Worm (Caenorhabditis elegans) whole organism, young adult: ENCODE data around the gene C30G7.5.

ENCODE experiments used
- F49E8.2 ChIP-seq: sonication (generic microtip); optimal IDR thresholded peaks from 3 replicates; lab custom pipeline; 2017; ENCODE audit warnings: missing genetic modification characterization, mild to moderate bottlenecking, missing compliant biosample characterization, antibody characterized with exemption, moderate library complexity; ENCODE audit not compliant: insufficient read depth
- K12H6.12 ChIP-seq: fragments of 200-800 bp; sonication (Bioruptor generic); optimal IDR thresholded peaks from 2 replicates; lab custom pipeline; 2018; ENCODE audit warnings: mild to moderate bottlenecking, missing genetic modification characterization, missing compliant biosample characterization
- Y79H2A.3 ChIP-seq: fragments of 200-800 bp; sonication (Bioruptor generic); conservative IDR thresholded peaks from 2 replicates; pipeline ENCODE4 v1.3.6; 2022; ENCODE audit warnings: missing genetic modification reagents, missing genetic modification characterization, missing compliant biosample characterization
- aptf-2 ChIP-seq: fragments of 200-800 bp; sonication (Bioruptor generic); conservative IDR thresholded peaks from 2 replicates; pipeline ENCODE4 v1.3.6; 2022; ENCODE audit warnings: missing genetic modification reagents, missing genetic modification characterization, missing compliant biosample characterization
- aptf-3 ChIP-seq: fragments of 200-800 bp; sonication (Bioruptor generic); IDR thresholded peaks from 2 replicates; pipeline ENCODE4 v1.3.6; 2022; ENCODE audit warnings: missing genetic modification characterization, missing compliant biosample characterization
- attf-6 ChIP-seq: fragments of 200-800 bp; sonication (Bioruptor generic); IDR thresholded peaks from 2 replicates; pipeline ENCODE4 v1.3.6; 2022; ENCODE audit warnings: missing genetic modification reagents, missing genetic modification characterization, missing compliant biosample characterization
- cebp-1 ChIP-seq, 2 experiments: fragments of 200-800 bp in 1 of 2; sonication (Bioruptor generic) in 1 of 2; sonication (generic microtip) in 1 of 2; IDR thresholded peaks in 1 of 2; optimal IDR thresholded peaks in 1 of 2; 2 replicates each; pipeline versions ENCODE4 v1.3.6 to Lab custom; 2017 to 2022; ENCODE audit warnings: missing compliant biosample characterization in 2 of 2, missing genetic modification characterization in 2 of 2, mild to moderate bottlenecking in 1 of 2, missing genetic modification reagents in 1 of 2, moderate library complexity in 1 of 2
- ceh-58 ChIP-seq: fragments of 200-800 bp; sonication (Bioruptor generic); IDR thresholded peaks from 2 replicates; pipeline ENCODE4 v1.3.6; 2022; ENCODE audit warnings: missing genetic modification characterization, missing compliant biosample characterization
- ceh-79 ChIP-seq: sonication (generic microtip); optimal IDR thresholded peaks from 2 replicates; lab custom pipeline; 2017; ENCODE audit warnings: mild to moderate bottlenecking, missing genetic modification characterization, missing compliant biosample characterization
- ceh-91 ChIP-seq: fragments of 200-800 bp; sonication (Bioruptor generic); IDR thresholded peaks from 2 replicates; pipeline ENCODE4 v1.3.6; 2022; ENCODE audit warnings: missing genetic modification reagents, missing genetic modification characterization, missing compliant biosample characterization
- dox-1 ChIP-seq: fragments of 200-800 bp; sonication (Bioruptor generic); IDR thresholded peaks from 2 replicates; pipeline ENCODE4 v1.3.6; 2022; ENCODE audit warnings: missing genetic modification reagents, missing genetic modification characterization, missing compliant biosample characterization
- egrh-3 ChIP-seq: fragments of 200-800 bp; sonication (Bioruptor generic); IDR thresholded peaks from 2 replicates; pipeline ENCODE4 v1.3.6; 2022; ENCODE audit warnings: missing genetic modification reagents, missing genetic modification characterization, missing compliant biosample characterization
- ekl-4 ChIP-seq: fragments of 200-800 bp; sonication (Bioruptor generic); IDR thresholded peaks from 2 replicates; pipeline ENCODE4 v1.3.6; 2022; ENCODE audit warnings: missing genetic modification reagents, missing genetic modification characterization, missing compliant biosample characterization
- hlh-12 ChIP-seq: sonication (generic microtip); optimal IDR thresholded peaks from 2 replicates; lab custom pipeline; 2016; ENCODE audit warnings: missing genetic modification characterization, missing compliant biosample characterization
- hmg-1.2 ChIP-seq: fragments of 200-800 bp; sonication (Bioruptor generic); IDR thresholded peaks from 2 replicates; pipeline ENCODE4 v1.3.6; 2022; ENCODE audit warnings: missing genetic modification reagents, missing genetic modification characterization, missing compliant biosample characterization
- let-526 ChIP-seq: fragments of 200-800 bp; sonication (Bioruptor generic); IDR thresholded peaks from 2 replicates; pipeline ENCODE4 v1.3.6; 2022; ENCODE audit warnings: missing genetic modification reagents, missing genetic modification characterization, missing compliant biosample characterization
- let-607 ChIP-seq, 2 experiments: fragments of 200-800 bp in 1 of 2; sonication (Bioruptor generic) in 1 of 2; sonication (generic microtip) in 1 of 2; optimal IDR thresholded peaks; 2 replicates each; lab custom pipeline; 2016 to 2018; ENCODE audit warnings: mild to moderate bottlenecking in 2 of 2, missing compliant biosample characterization in 2 of 2, missing genetic modification characterization in 2 of 2, moderate library complexity in 2 of 2, missing genotype in 1 of 2
- lir-1 ChIP-seq: fragments of 200-800 bp; sonication (Bioruptor generic); conservative IDR thresholded peaks from 2 replicates; pipeline ENCODE4 v1.3.6; 2022; ENCODE audit warnings: missing genetic modification reagents, missing genetic modification characterization, missing compliant biosample characterization
- madf-10 ChIP-seq: sonication (generic microtip); optimal IDR thresholded peaks from 2 replicates; lab custom pipeline; 2016; ENCODE audit warnings: mild to moderate bottlenecking, missing genetic modification characterization, missing compliant biosample characterization
- madf-3 ChIP-seq: fragments of 200-800 bp; sonication (Bioruptor generic); IDR thresholded peaks from 2 replicates; pipeline ENCODE4 v1.3.6; 2022; ENCODE audit warnings: missing genetic modification reagents, missing genetic modification characterization, missing compliant biosample characterization
- mcd-1 ChIP-seq: fragments of 200-800 bp; sonication (Bioruptor generic); IDR thresholded peaks from 2 replicates; pipeline ENCODE4 v1.3.6; 2022; ENCODE audit warnings: missing genetic modification reagents, missing genetic modification characterization, missing compliant biosample characterization
- mel-28 ChIP-seq: sonication (generic microtip); optimal IDR thresholded peaks from 2 replicates; lab custom pipeline; 2016; ENCODE audit warnings: borderline replicate concordance, mild to moderate bottlenecking, missing genetic modification characterization, missing compliant biosample characterization
- mes-4 ChIP-seq: sonication (generic microtip); optimal IDR thresholded peaks from 2 replicates; lab custom pipeline; 2016; ENCODE audit warnings: missing genotype, missing genetic modification characterization, missing compliant biosample characterization
- nfya-1 ChIP-seq: sonication (generic microtip); optimal IDR thresholded peaks from 2 replicates; lab custom pipeline; 2017; ENCODE audit warnings: antibody characterized with exemption, missing compliant biosample characterization, missing genetic modification characterization, borderline replicate concordance; ENCODE audit not compliant: insufficient read depth
- nfyb-1 ChIP-seq: fragments of 200-800 bp; sonication (Bioruptor generic); IDR thresholded peaks from 2 replicates; pipeline ENCODE4 v1.3.6; 2022; ENCODE audit warnings: missing genetic modification reagents, missing genetic modification characterization, missing compliant biosample characterization
- nhr-80 ChIP-seq: sonication (generic microtip); optimal IDR thresholded peaks from 2 replicates; lab custom pipeline; 2016; ENCODE audit warnings: missing genetic modification characterization, missing compliant biosample characterization
- nhr-90 ChIP-seq: sonication (generic microtip); optimal IDR thresholded peaks from 2 replicates; lab custom pipeline; 2016; ENCODE audit warnings: missing genotype, mild to moderate bottlenecking, missing genetic modification characterization, missing compliant biosample characterization
- rcor-1 ChIP-seq: fragments of 200-800 bp; sonication (Bioruptor generic); IDR thresholded peaks from 2 replicates; pipeline ENCODE4 v1.3.6; 2022; ENCODE audit warnings: missing genetic modification reagents, missing genetic modification characterization, missing compliant biosample characterization
- repo-1 ChIP-seq: sonication (generic microtip); optimal IDR thresholded peaks from 2 replicates; lab custom pipeline; 2017; ENCODE audit warnings: mild to moderate bottlenecking, missing genetic modification characterization, missing compliant biosample characterization
- sdz-38 ChIP-seq: sonication (generic microtip); optimal IDR thresholded peaks from 2 replicates; lab custom pipeline; 2016; ENCODE audit warnings: missing genotype, missing genetic modification characterization, missing compliant biosample characterization
- sea-2 ChIP-seq: fragments of 200-800 bp; sonication (Bioruptor generic); IDR thresholded peaks from 2 replicates; pipeline ENCODE4 v1.3.6; 2022; ENCODE audit warnings: missing genetic modification characterization, missing compliant biosample characterization
- snpc-1.1 ChIP-seq: sonication (generic microtip); optimal IDR thresholded peaks from 2 replicates; lab custom pipeline; 2017; ENCODE audit warnings: missing genetic modification characterization, mild to moderate bottlenecking, missing compliant biosample characterization, antibody characterized with exemption, moderate library complexity, missing genotype, missing genetic modification reagents; ENCODE audit not compliant: insufficient read depth
- somi-1 ChIP-seq: fragments of 200-800 bp; sonication (Bioruptor generic); optimal IDR thresholded peaks from 2 replicates; lab custom pipeline; 2018; ENCODE audit warnings: mild to moderate bottlenecking, missing genetic modification characterization, missing compliant biosample characterization
- tbp1 ChIP-seq: fragments of 200-800 bp; sonication (Bioruptor generic); optimal IDR thresholded peaks from 2 replicates; lab custom pipeline; 2018; ENCODE audit warnings: mild to moderate bottlenecking, missing genetic modification characterization, missing compliant biosample characterization
- ztf-28 ChIP-seq: fragments of 200-800 bp; sonication (Bioruptor generic); IDR thresholded peaks from 2 replicates; pipeline ENCODE4 v1.3.6; 2022; ENCODE audit warnings: missing genetic modification reagents, missing genetic modification characterization, missing compliant biosample characterization
- ztf-6 ChIP-seq: fragments of 200-800 bp; sonication (Bioruptor generic); IDR thresholded peaks from 2 replicates; pipeline ENCODE4 v1.3.6; 2022; ENCODE audit warnings: missing genetic modification reagents, missing genetic modification characterization, missing compliant biosample characterization

Gene C30G7.5

DNA sequence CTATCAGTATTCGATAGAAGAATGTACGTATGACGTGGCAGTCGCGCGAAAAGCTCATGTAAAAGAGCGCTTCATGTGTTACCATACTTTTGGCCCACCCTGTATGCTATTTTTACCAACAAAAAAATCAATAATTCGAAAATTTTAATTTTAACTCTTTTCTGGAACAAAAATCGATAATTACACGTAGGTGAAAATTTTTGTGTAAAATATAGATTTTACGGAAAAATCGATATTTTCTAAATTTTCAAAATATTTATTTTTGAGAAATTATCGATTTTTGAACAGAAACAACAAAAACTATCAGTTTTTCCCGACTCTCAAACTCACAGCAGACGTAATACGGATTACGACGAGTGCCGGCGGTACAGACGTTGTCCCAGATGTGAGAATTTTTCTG, 9.4 kb downstream of the C30G7.5 start:
- TF ChIP-seq mcd-1 (GFP tag; lab: Robert Waterston, UW) (no peak), tbp1 (GFP tag; lab: Kevin White, UChicago) (no peak), egrh-3 (GFP tag; lab: Robert Waterston, UW) (no peak), ztf-6 (GFP tag; lab: Robert Waterston, UW) (no peak), attf-6 (GFP tag; lab: Robert Waterston, UW) (no peak), nfya-1 (tag; lab: Kevin White, UChicago) (no peak)

DNA sequence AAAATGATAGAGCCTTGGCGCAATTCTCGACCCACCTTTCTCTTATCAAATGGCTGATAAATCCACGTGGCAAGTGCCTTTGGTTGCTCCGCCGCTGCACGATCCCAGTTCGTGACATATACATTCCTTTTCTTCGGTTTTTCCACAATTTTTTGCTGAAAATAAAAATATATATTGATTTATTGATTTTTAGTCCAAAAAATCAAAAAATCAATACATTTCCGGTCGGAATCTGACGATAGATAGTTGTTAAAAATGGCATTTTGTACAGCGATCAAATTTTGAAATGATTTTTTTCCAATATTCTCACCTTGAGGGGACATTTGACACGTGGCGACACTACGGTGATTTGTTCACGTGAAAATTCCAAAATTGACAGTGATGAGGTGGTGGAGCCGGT, 10.8 kb downstream of the C30G7.5 start:
- no peak for TF ChIP-seq ztf-28
- TF ChIP-seq ceh-91 (GFP tag; lab: Robert Waterston, UW): no peak
- no peak for TF ChIP-seq Y79H2A.3 (GFP tag; lab: Robert Waterston, UW)
- no peak for TF ChIP-seq cebp-1 (GFP tag; IDR thresholded peaks at IDR 0.05; lab: Robert Waterston, UW)
- TF ChIP-seq cebp-1 (tag; optimal IDR thresholded peaks at IDR 0.05; lab: Kevin White, UChicago): no peak
- no peak for TF ChIP-seq mel-28 (tag; lab: Kevin White, UChicago)
- TF ChIP-seq let-526 (GFP tag; lab: Robert Waterston, UW): no peak
- no peak for TF ChIP-seq nhr-90 (tag; lab: Kevin White, UChicago)
- no peak for TF ChIP-seq rcor-1
- no peak for TF ChIP-seq hlh-12 (tag; lab: Kevin White, UChicago)
- no peak for TF ChIP-seq mes-4 (tag; lab: Kevin White, UChicago)
- TF ChIP-seq madf-10 (tag; lab: Kevin White, UChicago): no peak
- no peak for TF ChIP-seq ceh-58 (GFP tag; lab: Robert Waterston, UW)
- TF ChIP-seq nfyb-1 (GFP tag; lab: Robert Waterston, UW): no peak
- no peak for TF ChIP-seq K12H6.12

ce11 chrV:14942898-14943297, 11.6 kb downstream of the C30G7.5 start:
- TF ChIP-seq F49E8.2 (tag; lab: Kevin White, UChicago) (no peak), hmg-1.2 (GFP tag; lab: Robert Waterston, UW) (no peak), somi-1 (GFP tag; lab: Kevin White, UChicago) (no peak), madf-3 (GFP tag; lab: Robert Waterston, UW) (no peak), lir-1 (GFP tag; lab: Robert Waterston, UW) (no peak), ekl-4 (no peak), nhr-80 (tag; lab: Kevin White, UChicago) (no peak)

- TF ChIP-seq aptf-3 (GFP tag; lab: Robert Waterston, UW): no peak
- TF ChIP-seq mcd-1 (GFP tag; lab: Robert Waterston, UW): no peak
- TF ChIP-seq snpc-1.1 (tag; lab: Kevin White, UChicago): no peak
- TF ChIP-seq let-607 (tag; optimal IDR thresholded peaks at IDR 0.05; lab: Kevin White, UChicago): no peak
- TF ChIP-seq repo-1 (tag; lab: Kevin White, UChicago): no peak
- TF ChIP-seq mes-4 (tag; lab: Kevin White, UChicago): no peak
- TF ChIP-seq dox-1 (GFP tag; lab: Robert Waterston, UW): no peak
- TF ChIP-seq F49E8.2 (tag; lab: Kevin White, UChicago): no peak
- TF ChIP-seq ceh-79 (tag; lab: Kevin White, UChicago): no peak
- TF ChIP-seq aptf-2: no peak
- TF ChIP-seq sea-2 (GFP tag; lab: Robert Waterston, UW): no peak
- TF ChIP-seq sdz-38 (tag; lab: Kevin White, UChicago): no peak
- TF ChIP-seq nhr-80 (tag; lab: Kevin White, UChicago): no peak
Measured at ce11 chrV:14936587-14936986, 17.9 kb downstream of the C30G7.5 start, which contains the start of gene C30G7.2. TSS of gene C30G7.2 (plus strand) at chrV:14936887.
